Worm (Caenorhabditis elegans) whole organism, late embryonic: ENCODE results near the gene C05D12.5.

ENCODE experiments used
- C08G9.2 ChIP-seq: sonication (generic microtip); optimal IDR thresholded peaks from 2 replicates; lab custom pipeline; 2016; ENCODE audit warnings: mild to moderate bottlenecking, missing genetic modification characterization, moderate library complexity, missing compliant biosample characterization
- K09A11.1 ChIP-seq: sonication (generic microtip); optimal IDR thresholded peaks from 2 replicates; lab custom pipeline; 2017; ENCODE audit warnings: antibody characterized with exemption, mild to moderate bottlenecking, missing genetic modification characterization, missing compliant biosample characterization; ENCODE audit not compliant: insufficient read depth
- ahr-1 ChIP-seq: sonication (generic microtip); optimal IDR thresholded peaks from 2 replicates; lab custom pipeline; 2016; ENCODE audit warnings: missing genetic modification characterization, missing compliant biosample characterization
- ceh-14 ChIP-seq: sonication (generic microtip); optimal IDR thresholded peaks from 2 replicates; lab custom pipeline; 2016; ENCODE audit warnings: missing genotype, missing genetic modification characterization, missing compliant biosample characterization
- ceh-2 ChIP-seq: sonication (generic microtip); optimal IDR thresholded peaks from 2 replicates; lab custom pipeline; 2016; ENCODE audit warnings: missing genotype, missing genetic modification characterization, missing compliant biosample characterization
- ceh-30 ChIP-seq: fragments of 150-350 bp; optimal IDR thresholded peaks from 2 replicates; lab custom pipeline; 2014; ENCODE audit warnings: missing biosample characterization, missing genetic modification characterization
- ceh-31 ChIP-seq: sonication (generic microtip); optimal IDR thresholded peaks from 2 replicates; lab custom pipeline; 2016; ENCODE audit warnings: missing genetic modification characterization, missing compliant biosample characterization
- ceh-6 ChIP-seq: fragments of 200-800 bp; sonication (Bioruptor generic); optimal IDR thresholded peaks from 2 replicates; lab custom pipeline; 2018; ENCODE audit warnings: mild to moderate bottlenecking, missing genetic modification characterization, missing compliant biosample characterization
- dve-1 ChIP-seq: sonication (generic microtip); optimal IDR thresholded peaks from 2 replicates; lab custom pipeline; 2017; ENCODE audit warnings: antibody characterized with exemption, mild to moderate bottlenecking, missing genetic modification characterization, missing compliant biosample characterization
- elt-2 ChIP-seq: sonication (generic microtip); optimal IDR thresholded peaks from 2 replicates; lab custom pipeline; 2016; ENCODE audit warnings: missing genetic modification reagents, missing genetic modification characterization, missing compliant biosample characterization
- ets-4 ChIP-seq: sonication (generic microtip); optimal IDR thresholded peaks from 2 replicates; lab custom pipeline; 2016; ENCODE audit warnings: missing genetic modification characterization, missing compliant biosample characterization
- fkh-6 ChIP-seq: sonication (generic microtip); optimal IDR thresholded peaks from 2 replicates; lab custom pipeline; 2016; ENCODE audit warnings: missing genetic modification characterization, missing compliant biosample characterization
- gmeb-2 ChIP-seq: sonication (generic microtip); optimal IDR thresholded peaks from 2 replicates; lab custom pipeline; 2016; ENCODE audit warnings: missing genetic modification characterization, inconsistent platforms, missing compliant biosample characterization
- hlh-13 ChIP-seq: fragments of 200-800 bp; sonication (Bioruptor generic); optimal IDR thresholded peaks from 2 replicates; lab custom pipeline; 2018; ENCODE audit warnings: mild to moderate bottlenecking, missing genetic modification characterization, missing compliant biosample characterization
- hlh-30 ChIP-seq: sonication (generic microtip); optimal IDR thresholded peaks from 2 replicates; lab custom pipeline; 2017; ENCODE audit warnings: antibody characterized with exemption, missing genetic modification characterization, missing compliant biosample characterization; ENCODE audit not compliant: insufficient read depth
- madf-2 ChIP-seq: sonication (generic microtip); optimal IDR thresholded peaks from 2 replicates; lab custom pipeline; 2017; ENCODE audit warnings: missing genetic modification characterization, missing compliant biosample characterization
- mec-3 ChIP-seq: sonication (generic microtip); optimal IDR thresholded peaks from 2 replicates; lab custom pipeline; 2016; ENCODE audit warnings: borderline replicate concordance, missing genetic modification characterization, missing compliant biosample characterization
- nfya-1 ChIP-seq: sonication (generic microtip); optimal IDR thresholded peaks from 2 replicates; lab custom pipeline; 2017; ENCODE audit warnings: missing genetic modification characterization, mild to moderate bottlenecking, missing compliant biosample characterization, antibody characterized with exemption, moderate library complexity
- nhr-11 ChIP-seq: fragments of 150-350 bp; optimal IDR thresholded peaks from 2 replicates; lab custom pipeline; 2014; ENCODE audit warnings: missing biosample characterization, missing genetic modification characterization
- nhr-232 ChIP-seq: sonication (generic microtip); optimal IDR thresholded peaks from 2 replicates; lab custom pipeline; 2016; ENCODE audit warnings: missing genetic modification characterization, missing compliant biosample characterization
- pag-3 ChIP-seq: sonication (generic microtip); optimal IDR thresholded peaks from 2 replicates; lab custom pipeline; 2016; ENCODE audit warnings: missing compliant biosample characterization, missing genetic modification characterization, borderline replicate concordance
- pha-2 ChIP-seq: sonication (generic microtip); optimal IDR thresholded peaks from 2 replicates; lab custom pipeline; 2017; ENCODE audit warnings: mild to moderate bottlenecking, missing genetic modification characterization, missing compliant biosample characterization
- pha-4 ChIP-seq: fragments of 150-350 bp; optimal IDR thresholded peaks from 2 replicates; lab custom pipeline; 2018; ENCODE audit warnings: missing biosample characterization, missing genetic modification reagents, missing genetic modification characterization
- ref-2 ChIP-seq: sonication (generic microtip); optimal IDR thresholded peaks from 2 replicates; lab custom pipeline; 2016; ENCODE audit warnings: missing genetic modification characterization, missing compliant biosample characterization
- sdc-2 ChIP-seq: sonication (generic microtip); optimal IDR thresholded peaks from 2 replicates; lab custom pipeline; 2016; ENCODE audit warnings: missing genotype, missing genetic modification characterization, missing compliant biosample characterization
- sox-2 ChIP-seq: fragments of 200-800 bp; sonication (Bioruptor generic); IDR thresholded peaks from 2 replicates; pipeline ENCODE4 v1.3.6; 2022; ENCODE audit warnings: missing genetic modification reagents, missing genetic modification characterization, missing compliant biosample characterization
- sox-4 ChIP-seq: sonication (generic microtip); optimal IDR thresholded peaks from 2 replicates; lab custom pipeline; 2017; ENCODE audit warnings: mild to moderate bottlenecking, missing genetic modification characterization, inconsistent platforms, missing compliant biosample characterization
- syd-9 ChIP-seq: sonication (generic microtip); optimal IDR thresholded peaks from 2 replicates; lab custom pipeline; 2016; ENCODE audit warnings: mild to moderate bottlenecking, missing genetic modification characterization, moderate library complexity, missing compliant biosample characterization
- tbx-2 ChIP-seq: sonication (generic microtip); optimal IDR thresholded peaks from 2 replicates; lab custom pipeline; 2016; ENCODE audit warnings: missing genetic modification characterization, missing compliant biosample characterization
- ttx-3 ChIP-seq: sonication (generic microtip); optimal IDR thresholded peaks from 2 replicates; lab custom pipeline; 2016; ENCODE audit warnings: missing genetic modification reagents, missing genetic modification characterization, missing compliant biosample characterization
- unc-55 ChIP-seq: sonication (generic microtip); optimal IDR thresholded peaks from 2 replicates; lab custom pipeline; 2017; ENCODE audit warnings: missing biosample characterization, missing genetic modification reagents, missing genetic modification characterization
- zip-5 ChIP-seq: sonication (generic microtip); optimal IDR thresholded peaks from 2 replicates; lab custom pipeline; 2016; ENCODE audit warnings: missing genetic modification characterization, missing compliant biosample characterization

Gene C05D12.5

DNA sequence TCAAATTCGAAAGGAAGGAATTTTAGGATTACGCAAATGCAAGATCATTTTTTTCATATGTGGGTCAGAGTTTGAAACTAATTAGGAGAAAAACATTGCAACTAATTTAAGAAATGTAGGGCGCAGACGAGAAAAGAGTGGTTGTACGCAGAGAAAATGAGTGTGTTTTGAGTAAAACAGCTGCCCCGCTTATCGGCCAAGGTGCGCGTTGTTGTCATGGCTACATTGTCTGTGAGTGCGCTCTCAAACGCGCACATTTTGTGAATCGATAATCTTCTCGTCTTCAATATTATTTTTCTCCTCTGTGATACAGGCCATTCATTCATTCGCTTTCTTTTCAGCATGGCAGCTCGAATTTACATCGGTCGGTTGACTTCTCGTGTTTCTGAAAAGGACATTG is 19.6 kb downstream of the C05D12.5 start:
- TF ChIP-seq fkh-6 (tag; lab: Kevin White, UChicago), result no peak
- no peak for TF ChIP-seq madf-2 (tag; lab: Kevin White, UChicago)

- no peak for TF ChIP-seq ceh-31 (tag; lab: Kevin White, UChicago)
- TF ChIP-seq ceh-6 (GFP tag; lab: Kevin White, UChicago), result no peak
- TF ChIP-seq pag-3 (tag; lab: Kevin White, UChicago), result no peak
- TF ChIP-seq C08G9.2 (tag; lab: Kevin White, UChicago), result no peak
- no peak for TF ChIP-seq gmeb-2 (tag; lab: Kevin White, UChicago)
- TF ChIP-seq ceh-14, result no peak
- no peak for TF ChIP-seq sox-4
- TF ChIP-seq elt-2 (tag; lab: Kevin White, UChicago), result no peak
- no peak for TF ChIP-seq pha-2
- no peak for TF ChIP-seq zip-5
- no peak for TF ChIP-seq mec-3 (tag; lab: Kevin White, UChicago)
- TF ChIP-seq sdc-2 (tag; lab: Kevin White, UChicago), result no peak
- no peak for TF ChIP-seq K09A11.1 (tag; lab: Kevin White, UChicago)
- TF ChIP-seq pha-4 (tag; lab: Kevin White, UChicago), result no peak
- no peak for TF ChIP-seq ets-4 (tag; lab: Kevin White, UChicago)
- TF ChIP-seq ttx-3 (tag; lab: Kevin White, UChicago), result no peak
- TF ChIP-seq, all 69 proteins: peak for 0
Measured at ce11 chrII:11455140-11455539, 21.1 kb downstream of the C05D12.5 start.

ce11 chrII:11455715-11456114 is 21.7 kb downstream of the C05D12.5 start:
- TF ChIP-seq fkh-6 (tag; lab: Kevin White, UChicago) (no peak), C08G9.2 (tag; lab: Kevin White, UChicago) (no peak), nhr-11 (tag; lab: Kevin White, UChicago) (no peak), gmeb-2 (tag; lab: Kevin White, UChicago) (no peak), ceh-2 (tag; lab: Kevin White, UChicago) (no peak)
- TF ChIP-seq, all 69 proteins: peak for 0

ce11 chrII:11459883-11460282 is 25.8 kb downstream of the C05D12.5 start:
- TF ChIP-seq nhr-232 (tag; lab: Kevin White, UChicago) (no peak), syd-9 (no peak), sox-2 (no peak), ets-4 (tag; lab: Kevin White, UChicago) (no peak), elt-2 (tag; lab: Kevin White, UChicago) (no peak), ref-2 (no peak), ceh-30 (no peak), pag-3 (tag; lab: Kevin White, UChicago) (no peak), dve-1 (no peak)

DNA sequence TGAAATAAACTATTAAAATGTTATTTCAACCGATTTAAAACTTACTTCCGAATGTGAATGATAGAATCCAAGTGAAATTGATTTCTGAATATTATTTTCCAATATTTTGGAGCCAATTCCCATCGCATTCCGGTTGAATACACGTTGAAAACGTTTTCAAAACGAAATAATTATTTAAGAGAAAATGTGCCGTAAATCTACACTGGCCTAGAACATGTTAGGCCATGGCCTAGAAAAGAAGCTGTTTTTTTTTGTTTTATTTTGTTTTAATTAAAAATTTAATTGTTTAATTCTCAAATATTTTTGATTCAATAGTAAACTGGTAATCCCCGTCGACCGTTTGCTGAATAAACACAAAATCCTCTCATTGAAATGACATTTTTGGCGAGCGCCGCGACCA is 29.9 kb downstream of the C05D12.5 start:
- TF ChIP-seq ceh-31 (tag; lab: Kevin White, UChicago), result peak; percentile 9
- no peak for TF ChIP-seq ceh-30
- peak; percentile 8 for TF ChIP-seq elt-2 (tag; lab: Kevin White, UChicago)

ce11 chrII:11464427-11464944 is 30.4 kb downstream of the C05D12.5 start, which contains the start of the genes aars-1 and rga-1:
TSS of gene aars-1 (minus strand) at chrII:11464497.
TSS of gene rga-1 (plus strand) at chrII:11464894.
- TF ChIP-seq ahr-1 (tag; lab: Kevin White, UChicago), result no peak
- TF ChIP-seq nfya-1, result peak; percentile 67
- TF ChIP-seq sox-4, result no peak
- TF ChIP-seq tbx-2, result peak; percentile 61
- peak; percentile 55 for TF ChIP-seq unc-55 (GFP tag; lab: Kevin White, UChicago)
- TF ChIP-seq hlh-13 (GFP tag; lab: Kevin White, UChicago), result no peak
- peak; percentile 43 for TF ChIP-seq ref-2
- peak; percentile 51 for TF ChIP-seq hlh-30 (tag; lab: Kevin White, UChicago)
